Fruit fly (Drosophila melanogaster): ENCODE results near the gene ZC3H3.
A peak's percentile ranks its signal among the peaks of the same experiment; 100 is the strongest.

ZC3H3 gene

dm6 chr3L:8506975-8507441 lies 2.6 kb downstream of the ZC3H3 start, which contains the start of gene CG43163 (continued):
- peak; percentile 72 for TF ChIP-seq pzg (GFP tag; optimal IDR thresholded peaks at IDR 0.05)
- TF ChIP-seq gcm2 (GFP tag; optimal IDR thresholded peaks at IDR 0.05), result peak; percentile 42
- TF ChIP-seq tup (GFP tag; optimal IDR thresholded peaks at IDR 0.05), result peak; percentile 22
- peak; percentile 3 for TF ChIP-seq gro (GFP tag; optimal IDR thresholded peaks at IDR 0.05)
- peak in 1 of 2 experiments; percentile 58 for TF ChIP-seq Eip74EF (GFP tag; optimal IDR thresholded peaks at IDR 0.05)
- TF ChIP-seq CG32532 (GFP tag; IDR thresholded peaks at IDR 0.05), result peak; percentile 78
- peak; percentile 46 for TF ChIP-seq CG10959 (GFP tag; IDR thresholded peaks at IDR 0.05)
- peak; percentile 37; the same call in 1 of the 2 replicates for TF ChIP-seq CG9215 (GFP tag; IDR thresholded peaks at IDR 0.05)
- TF ChIP-seq CG13624 (GFP tag; optimal IDR thresholded peaks at IDR 0.05), result no peak
- no peak for TF ChIP-seq jumu (GFP tag; optimal IDR thresholded peaks at IDR 0.05)
- TF ChIP-seq CG6854 (GFP tag; optimal IDR thresholded peaks at IDR 0.05), result peak; percentile 45
- peak; percentile 57; the same call in 1 of the 2 replicates for TF ChIP-seq CG6689 (GFP tag; IDR thresholded peaks at IDR 0.05)
- peak; percentile 60 for TF ChIP-seq CG7372 (GFP tag; IDR thresholded peaks at IDR 0.05)
- TF ChIP-seq CG17385 (GFP tag; optimal IDR thresholded peaks at IDR 0.05), result peak; percentile 67
- TF ChIP-seq lbe (GFP tag; optimal IDR thresholded peaks at IDR 0.05), result no peak
- peak; percentile 65; the same call in 2 of the 3 replicates for TF ChIP-seq CG11456 (GFP tag; IDR thresholded peaks at IDR 0.05)
- TF ChIP-seq CG8359 (GFP tag; optimal IDR thresholded peaks at IDR 0.05; ENCODE audit: borderline replicate concordance), result no peak
- TF ChIP-seq D19B (GFP tag; optimal IDR thresholded peaks at IDR 0.05), result no peak
- peak; percentile 37 for TF ChIP-seq CG9437 (GFP tag; optimal IDR thresholded peaks at IDR 0.05)
- 0 out of 2 replicates have a peak, but pooled peaks have one; percentile 30 for TF ChIP-seq CG11696 (GFP tag; IDR thresholded peaks at IDR 0.05)
- TF ChIP-seq pho (GFP tag; optimal IDR thresholded peaks at IDR 0.05), result peak; percentile 12
- peak; percentile 68 for TF ChIP-seq CG14710 (tag; optimal IDR thresholded peaks at IDR 0.05)
- no peak for TF ChIP-seq prd (optimal IDR thresholded peaks at IDR 0.05)
- TF ChIP-seq prd (GFP tag; IDR thresholded peaks at IDR 0.05), result peak; percentile 77
- TF ChIP-seq CG1603 (tag; optimal IDR thresholded peaks at IDR 0.05), result peak; percentile 80
- no peak for TF ChIP-seq slp2 (GFP tag; optimal IDR thresholded peaks at IDR 0.05)
- TF ChIP-seq CG2120 (GFP tag; optimal IDR thresholded peaks at IDR 0.05), result peak; percentile 76
- no peak for TF ChIP-seq fd102C (GFP tag; optimal IDR thresholded peaks at IDR 0.05)
- peak; percentile 21; the same call in 1 of the 2 replicates for TF ChIP-seq CG14667 (GFP tag; IDR thresholded peaks at IDR 0.05)
- peak; percentile 89 for TF ChIP-seq CG32767 (GFP tag; IDR thresholded peaks at IDR 0.05)
- TF ChIP-seq CG12769 (tag; optimal IDR thresholded peaks at IDR 0.05), result no peak
- TF ChIP-seq CG13775 (GFP tag; optimal IDR thresholded peaks at IDR 0.05), result peak; percentile 44
- TF ChIP-seq Lhr (GFP tag; optimal IDR thresholded peaks at IDR 0.05), result peak; percentile 86
- no peak for TF ChIP-seq dimm (GFP tag; IDR thresholded peaks at IDR 0.05)
- peak; percentile 11 for TF ChIP-seq HLHmδ (GFP tag; optimal IDR thresholded peaks at IDR 0.05)
- TF ChIP-seq vfl (GFP tag; optimal IDR thresholded peaks at IDR 0.05), result peak; percentile 47
- TF ChIP-seq CG7745 (tag; optimal IDR thresholded peaks at IDR 0.05), result no peak
- peak; percentile 57; the same call in 1 of the 2 replicates for TF ChIP-seq wdn (GFP tag; IDR thresholded peaks at IDR 0.05)
- TF ChIP-seq ERR (GFP tag; optimal IDR thresholded peaks at IDR 0.05), result no peak
- TF ChIP-seq CG17186 (GFP tag; optimal IDR thresholded peaks at IDR 0.05), result peak; percentile 46
- peak in 1 of 2 experiments; percentile 32 for TF ChIP-seq crp (GFP tag; optimal IDR thresholded peaks at IDR 0.05)
- TF ChIP-seq pfk (GFP tag; optimal IDR thresholded peaks at IDR 0.05), result no peak
- TF ChIP-seq Dip3 (GFP tag; optimal IDR thresholded peaks at IDR 0.05), result peak; percentile 24
- no peak; the same call in 3 of the 4 replicates for TF ChIP-seq Dll (GFP tag; IDR thresholded peaks at IDR 0.05; ENCODE audit: partially characterized antibody)
- peak; percentile 6 for TF ChIP-seq CG9609 (GFP tag; optimal IDR thresholded peaks at IDR 0.05)
- peak; percentile 73 for TF ChIP-seq CG7839 (tag; optimal IDR thresholded peaks at IDR 0.05)
- peak; percentile 50 for TF ChIP-seq sug (tag; optimal IDR thresholded peaks at IDR 0.05)
- TF ChIP-seq CG10565 (GFP tag; optimal IDR thresholded peaks at IDR 0.05), result no peak
- no peak for TF ChIP-seq usp (GFP tag; optimal IDR thresholded peaks at IDR 0.05)
- no peak for TF ChIP-seq sim (GFP tag; IDR thresholded peaks at IDR 0.05)
